Worm (Caenorhabditis elegans) whole organism, L1 larva: Measurements from ENCODE around the gene C53C11.2.

Experiments used
- F16B12.6 ChIP-seq: fragments of 150-350 bp; optimal IDR thresholded peaks from 2 replicates; lab custom pipeline; 2014; ENCODE audit warnings: missing biosample characterization, missing genetic modification characterization
- dsc-1 ChIP-seq: sonication (generic microtip); optimal IDR thresholded peaks from 2 replicates; lab custom pipeline; 2016; ENCODE audit warnings: mild to moderate bottlenecking, missing genetic modification characterization, missing compliant biosample characterization
- isw-1 ChIP-seq: fragments of 200-800 bp; sonication (Bioruptor generic); IDR thresholded peaks from 2 replicates; pipeline ENCODE4 v1.3.6; 2022; ENCODE audit warnings: missing genetic modification characterization, missing compliant biosample characterization
- unc-30 ChIP-seq: sonication (generic microtip); optimal IDR thresholded peaks from 2 replicates; lab custom pipeline; 2017; ENCODE audit warnings: missing biosample characterization, missing genetic modification characterization
- vab-15 ChIP-seq: sonication (generic microtip); optimal IDR thresholded peaks from 2 replicates; lab custom pipeline; 2017; ENCODE audit warnings: missing genotype, mild to moderate bottlenecking, missing genetic modification characterization, missing compliant biosample characterization
- zag-1 ChIP-seq: fragments of 150-350 bp; optimal IDR thresholded peaks from 2 replicates; lab custom pipeline; 2014; ENCODE audit warnings: missing biosample characterization, missing genetic modification characterization
- zip-4 ChIP-seq: fragments of 200-800 bp; sonication (Bioruptor generic); optimal IDR thresholded peaks from 2 replicates; lab custom pipeline; 2018; ENCODE audit warnings: mild to moderate bottlenecking, missing genetic modification characterization, moderate library complexity, missing compliant biosample characterization

C53C11.2 gene

ce11 chrX:17386130-17386529, 49.7 kb downstream of the C53C11.2 start:
- TF ChIP-seq zip-4 (GFP tag; lab: Kevin White, UChicago) (no peak), isw-1 (GFP tag; lab: Robert Waterston, UW) (no peak), dsc-1 (tag; lab: Kevin White, UChicago) (no peak), vab-15 (tag; lab: Kevin White, UChicago) (no peak), F16B12.6 (tag; lab: Kevin White, UChicago) (no peak), zag-1 (tag; lab: Kevin White, UChicago) (no peak), unc-30 (no peak)
- TF ChIP-seq, all 84 proteins: peak for 0
